Worm (Caenorhabditis elegans) whole organism, early embryonic: Measurements from ENCODE around the gene pcp-1.

Source experiments
- F13C5.2 ChIP-seq: sonication (generic microtip); optimal IDR thresholded peaks from 2 replicates; lab custom pipeline; 2017; ENCODE audit warnings: mild to moderate bottlenecking, missing genetic modification characterization, inconsistent platforms, missing compliant biosample characterization
- ama-1 ChIP-seq: fragments of 150-350 bp; optimal IDR thresholded peaks from 2 replicates; lab custom pipeline; 2014
- ceh-13 ChIP-seq: fragments of 200-800 bp; sonication (Bioruptor generic); optimal IDR thresholded peaks from 2 replicates; lab custom pipeline; 2018; ENCODE audit warnings: mild to moderate bottlenecking, missing genetic modification characterization, missing compliant biosample characterization
- ets-7 ChIP-seq: sonication (generic microtip); optimal IDR thresholded peaks from 2 replicates; lab custom pipeline; 2016; ENCODE audit warnings: missing genotype, missing genetic modification characterization, missing compliant biosample characterization
- flt-1 ChIP-seq: fragments of 200-800 bp; sonication (Bioruptor generic); IDR thresholded peaks from 2 replicates; pipeline ENCODE4 v1.3.6; 2022; ENCODE audit warnings: missing genetic modification characterization, missing compliant biosample characterization
- scrt-1 ChIP-seq: fragments of 200-800 bp; sonication (Bioruptor generic); IDR thresholded peaks from 2 replicates; pipeline ENCODE4 v1.3.6; 2022; ENCODE audit warnings: missing genetic modification characterization, missing compliant biosample characterization
- sea-1 ChIP-seq: fragments of 200-800 bp; sonication (Bioruptor generic); conservative IDR thresholded peaks from 2 replicates; pipeline ENCODE4 v1.3.6; 2022; ENCODE audit warnings: missing genetic modification characterization, missing compliant biosample characterization
- tbx-11 ChIP-seq: fragments of 200-800 bp; sonication (Bioruptor generic); IDR thresholded peaks from 2 replicates; pipeline ENCODE4 v1.3.6; 2022; ENCODE audit warnings: missing genetic modification characterization, missing compliant biosample characterization
- tbx-37 ChIP-seq: fragments of 200-800 bp; sonication (Bioruptor generic); conservative IDR thresholded peaks from 2 replicates; pipeline ENCODE4 v1.3.6; 2022; ENCODE audit warnings: missing genetic modification reagents, missing genetic modification characterization, missing compliant biosample characterization
- tra-4 ChIP-seq: sonication (generic microtip); optimal IDR thresholded peaks from 2 replicates; lab custom pipeline; 2017; ENCODE audit warnings: missing genetic modification characterization, missing compliant biosample characterization

DNA sequence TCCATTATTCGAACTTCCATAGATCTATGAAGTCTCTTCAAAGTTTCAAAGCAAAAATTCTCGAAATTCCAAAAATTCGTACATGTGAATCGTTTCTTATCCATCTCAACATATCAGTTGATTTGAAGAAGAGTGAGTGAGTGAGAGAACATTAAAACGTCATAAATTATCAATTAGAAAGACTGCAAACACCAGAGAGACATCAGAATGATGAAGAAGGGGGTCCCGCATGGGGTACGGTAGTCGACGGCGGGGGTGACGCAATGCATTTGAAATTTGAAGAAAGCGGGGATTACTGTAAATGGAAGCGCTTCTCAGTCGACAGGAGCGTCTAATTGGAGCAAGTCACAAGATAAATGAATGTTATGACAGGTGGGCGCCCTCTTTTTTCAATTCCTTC lies 31.8 kb downstream of the pcp-1 start:
- TF ChIP-seq ama-1 (lab: Kevin White, UChicago) = no peak
- TF ChIP-seq flt-1 (GFP tag; lab: Robert Waterston, UW) = no peak
- TF ChIP-seq F13C5.2 (tag; lab: Kevin White, UChicago) = no peak
- no peak for TF ChIP-seq tbx-11 (GFP tag; lab: Robert Waterston, UW)
- no peak for TF ChIP-seq sea-1 (GFP tag; lab: Robert Waterston, UW)
- no peak for TF ChIP-seq scrt-1
- TF ChIP-seq ceh-13 (GFP tag; lab: Kevin White, UChicago) = no peak
- TF ChIP-seq tbx-37 (GFP tag; lab: Robert Waterston, UW) = no peak
- no peak for TF ChIP-seq tra-4 (tag; lab: Kevin White, UChicago)
- TF ChIP-seq ets-7 = no peak
